Worm (Caenorhabditis elegans) whole organism, L1 larva: ENCODE measurements around the gene T26A5.8.

ENCODE experiments used
- C04F5.9 ChIP-seq: sonication (generic microtip); optimal IDR thresholded peaks from 2 replicates; lab custom pipeline; 2016; ENCODE audit warnings: missing genetic modification characterization, missing compliant biosample characterization
- C16A3.4 ChIP-seq: fragments of 150-350 bp; optimal IDR thresholded peaks from 2 replicates; lab custom pipeline; 2014; ENCODE audit warnings: missing biosample characterization, missing genetic modification characterization
- F16B12.6 ChIP-seq: fragments of 150-350 bp; optimal IDR thresholded peaks from 2 replicates; lab custom pipeline; 2014; ENCODE audit warnings: missing biosample characterization, missing genetic modification characterization
- Y116A8C.19 ChIP-seq: sonication (generic microtip); optimal IDR thresholded peaks from 2 replicates; lab custom pipeline; 2016; ENCODE audit warnings: missing compliant biosample characterization, missing genetic modification characterization, borderline replicate concordance
- alr-1 ChIP-seq: fragments of 200-800 bp; sonication (Bioruptor generic); optimal IDR thresholded peaks from 2 replicates; lab custom pipeline; 2018; ENCODE audit warnings: borderline replicate concordance, mild to moderate bottlenecking, missing genetic modification characterization, missing compliant biosample characterization
- ceh-63 ChIP-seq: fragments of 200-800 bp; sonication (Bioruptor generic); optimal IDR thresholded peaks from 2 replicates; lab custom pipeline; 2018; ENCODE audit warnings: mild to moderate bottlenecking, missing genetic modification characterization, missing compliant biosample characterization
- ceh-82 ChIP-seq, 3 experiments: fragments of 150-350 bp in 1 of 3; sonication (generic microtip) in 2 of 3; optimal IDR thresholded peaks; 2 replicates each; lab custom pipeline; 2014 to 2017; ENCODE audit warnings: missing biosample characterization in 3 of 3, missing genetic modification characterization in 3 of 3
- ceh-90 ChIP-seq: sonication (generic microtip); optimal IDR thresholded peaks from 2 replicates; lab custom pipeline; 2016; ENCODE audit warnings: missing genetic modification characterization, missing compliant biosample characterization
- dpl-1 ChIP-seq, 3 experiments: fragments of 150-350 bp in 2 of 3; sonication (generic microtip) in 1 of 3; optimal IDR thresholded peaks; 2 replicates each; lab custom pipeline; 2014 to 2017; ENCODE audit warnings: missing biosample characterization in 3 of 3, missing genetic modification characterization in 3 of 3, missing genetic modification reagents in 3 of 3
- dsc-1 ChIP-seq: sonication (generic microtip); optimal IDR thresholded peaks from 2 replicates; lab custom pipeline; 2016; ENCODE audit warnings: mild to moderate bottlenecking, missing genetic modification characterization, missing compliant biosample characterization
- egl-13 ChIP-seq: sonication (generic microtip); optimal IDR thresholded peaks from 2 replicates; lab custom pipeline; 2016; ENCODE audit warnings: missing genotype, missing genetic modification reagents, missing genetic modification characterization, missing compliant biosample characterization
- elt-2 ChIP-seq: sonication (generic microtip); optimal IDR thresholded peaks from 2 replicates; lab custom pipeline; 2016; ENCODE audit warnings: missing genetic modification characterization, mild to moderate bottlenecking, inconsistent platforms, missing compliant biosample characterization, missing genetic modification reagents
- elt-3 ChIP-seq, 6 experiments: fragments of 150-350 bp in 1 of 6; sonication (generic microtip); optimal IDR thresholded peaks; 2 replicates each; lab custom pipeline; 2017 to 2018; ENCODE audit warnings: missing biosample characterization in 6 of 6, missing genetic modification characterization in 6 of 6, inconsistent platforms in 1 of 6
- fkh-10 ChIP-seq: sonication (generic microtip); optimal IDR thresholded peaks from 2 replicates; lab custom pipeline; 2017; ENCODE audit warnings: missing biosample characterization, missing genetic modification reagents, missing genetic modification characterization
- fkh-4 ChIP-seq: sonication (generic microtip); optimal IDR thresholded peaks from 2 replicates; lab custom pipeline; 2016; ENCODE audit warnings: missing compliant biosample characterization, missing genetic modification characterization, borderline replicate concordance
- fkh-8 ChIP-seq: sonication (generic microtip); optimal IDR thresholded peaks from 2 replicates; lab custom pipeline; 2016; ENCODE audit warnings: mild to moderate bottlenecking, missing genetic modification characterization, missing compliant biosample characterization
- hpl-2 ChIP-seq: fragments of 150-350 bp; optimal IDR thresholded peaks from 2 replicates; lab custom pipeline; 2014; ENCODE audit warnings: missing biosample characterization, missing genetic modification reagents, missing genetic modification characterization
- isw-1 ChIP-seq: fragments of 200-800 bp; sonication (Bioruptor generic); IDR thresholded peaks from 2 replicates; pipeline ENCODE4 v1.3.6; 2022; ENCODE audit warnings: missing genetic modification characterization, missing compliant biosample characterization
- lin-13 ChIP-seq: fragments of 150-350 bp; optimal IDR thresholded peaks from 2 replicates; lab custom pipeline; 2014; ENCODE audit warnings: missing biosample characterization, missing genetic modification reagents, missing genetic modification characterization
- lin-14 ChIP-seq: fragments of 200-800 bp; sonication (Bioruptor generic); optimal IDR thresholded peaks from 2 replicates; lab custom pipeline; 2018; ENCODE audit warnings: mild to moderate bottlenecking, missing genetic modification characterization, moderate library complexity, missing compliant biosample characterization
- lin-35 ChIP-seq, 2 experiments: fragments of 150-350 bp; optimal IDR thresholded peaks; 2 replicates each; lab custom pipeline; 2014; ENCODE audit warnings: missing biosample characterization in 2 of 2, missing genetic modification characterization in 2 of 2, missing genetic modification reagents in 2 of 2
- lsy-2 ChIP-seq, 2 experiments: fragments of 150-350 bp; optimal IDR thresholded peaks; 2 replicates each; lab custom pipeline; 2014; ENCODE audit warnings: missing biosample characterization in 2 of 2, missing genetic modification characterization in 2 of 2
- mdl-1 ChIP-seq, 2 experiments: fragments of 150-350 bp; optimal IDR thresholded peaks; 2 replicates each; lab custom pipeline; 2014 to 2017; ENCODE audit warnings: missing biosample characterization in 2 of 2, missing genetic modification characterization in 2 of 2, inconsistent platforms in 1 of 2
- mep-1 ChIP-seq: fragments of 150-350 bp; optimal IDR thresholded peaks from 2 replicates; lab custom pipeline; 2014; ENCODE audit warnings: missing biosample characterization, missing genetic modification characterization
- nhr-11 ChIP-seq: fragments of 150-350 bp; optimal IDR thresholded peaks from 2 replicates; lab custom pipeline; 2014; ENCODE audit warnings: missing biosample characterization, missing genetic modification characterization
- nhr-12 ChIP-seq: sonication (generic microtip); optimal IDR thresholded peaks from 2 replicates; lab custom pipeline; 2017; ENCODE audit warnings: missing biosample characterization, missing genetic modification characterization
- nhr-19 ChIP-seq: fragments of 200-800 bp; sonication (Bioruptor generic); conservative IDR thresholded peaks from 2 replicates; pipeline ENCODE4 v1.3.6; 2022; ENCODE audit warnings: missing genetic modification characterization, missing compliant biosample characterization
- nhr-20 ChIP-seq: sonication (generic microtip); optimal IDR thresholded peaks from 2 replicates; lab custom pipeline; 2016; ENCODE audit warnings: mild to moderate bottlenecking, missing genetic modification characterization, missing compliant biosample characterization
- nhr-28 ChIP-seq: fragments of 150-350 bp; optimal IDR thresholded peaks from 2 replicates; lab custom pipeline; 2014; ENCODE audit warnings: missing biosample characterization, missing genetic modification characterization
- nhr-71 ChIP-seq: sonication (generic microtip); optimal IDR thresholded peaks from 2 replicates; lab custom pipeline; 2016; ENCODE audit warnings: mild to moderate bottlenecking, missing genetic modification characterization, moderate library complexity, missing compliant biosample characterization
- nhr-85 ChIP-seq: sonication (generic microtip); peaks from one replicate; lab custom pipeline; 2016; ENCODE audit warnings: missing genetic modification characterization, inconsistent platforms, missing compliant biosample characterization
- pax-3 ChIP-seq: fragments of 200-800 bp; sonication (Bioruptor generic); optimal IDR thresholded peaks from 2 replicates; lab custom pipeline; 2018; ENCODE audit warnings: mild to moderate bottlenecking, missing genetic modification characterization, moderate library complexity, missing compliant biosample characterization
- pqm-1 ChIP-seq: sonication (generic microtip); optimal IDR thresholded peaks from 3 replicates; lab custom pipeline; 2017; ENCODE audit warnings: missing biosample characterization, missing genetic modification characterization
- skn-1 ChIP-seq: fragments of 150-350 bp; optimal IDR thresholded peaks from 2 replicates; lab custom pipeline; 2014; ENCODE audit warnings: missing biosample characterization, missing genetic modification characterization
- snu-23 ChIP-seq: sonication (generic microtip); optimal IDR thresholded peaks from 2 replicates; lab custom pipeline; 2016; ENCODE audit warnings: missing genetic modification characterization, missing compliant biosample characterization
- sup-37 ChIP-seq: fragments of 200-800 bp; sonication (Bioruptor generic); optimal IDR thresholded peaks from 2 replicates; lab custom pipeline; 2018; ENCODE audit warnings: mild to moderate bottlenecking, missing genetic modification characterization, missing compliant biosample characterization
- tlp-1 ChIP-seq: fragments of 150-350 bp; optimal IDR thresholded peaks from 2 replicates; lab custom pipeline; 2014; ENCODE audit warnings: missing biosample characterization, missing genetic modification characterization
- unc-130 ChIP-seq: fragments of 150-350 bp; optimal IDR thresholded peaks from 2 replicates; lab custom pipeline; 2017; ENCODE audit warnings: missing biosample characterization, missing genetic modification characterization, inconsistent platforms
- unc-98 ChIP-seq: fragments of 200-800 bp; sonication (Bioruptor generic); IDR thresholded peaks from 2 replicates; pipeline ENCODE4 v1.3.6; 2022; ENCODE audit warnings: missing genetic modification characterization, missing compliant biosample characterization
- ztf-4 ChIP-seq: fragments of 150-350 bp; optimal IDR thresholded peaks from 2 replicates; lab custom pipeline; 2014; ENCODE audit warnings: missing biosample characterization, missing genetic modification characterization

T26A5.8 gene

DNA sequence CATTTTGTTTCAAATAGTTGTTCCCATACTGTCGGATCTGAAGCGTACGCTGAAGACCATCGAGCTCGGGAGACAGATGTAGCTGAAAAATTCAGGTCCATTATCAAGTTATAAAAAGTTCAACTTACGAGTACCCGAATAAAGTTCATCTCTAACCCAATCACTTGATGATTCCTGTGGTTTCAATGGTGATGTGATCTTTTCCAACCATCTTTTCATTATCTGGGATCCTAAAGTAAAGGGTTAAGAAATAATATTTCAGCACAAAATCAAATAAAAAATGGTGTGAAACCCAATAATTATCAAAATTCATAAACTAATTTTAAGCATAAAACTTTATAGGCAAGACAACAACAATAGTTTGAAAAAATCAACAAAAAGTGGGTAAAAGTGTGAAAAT, 35.5 kb downstream of the T26A5.8 start, which contains the start of gene C05D11.8:
C05D11.8 (minus strand) TSS at position 101 of the 400 bp plus-strand sequence.
- no peak for TF ChIP-seq F16B12.6 (tag; lab: Kevin White, UChicago)
- no peak for TF ChIP-seq lin-35 (GFP tag; optimal IDR thresholded peaks at IDR 0.05; lab: Kevin White, UChicago)
- TF ChIP-seq ceh-63 (GFP tag; lab: Kevin White, UChicago): no peak
- TF ChIP-seq pqm-1 (tag; lab: Kevin White, UChicago): no peak
- no peak for TF ChIP-seq dpl-1 (GFP tag; optimal IDR thresholded peaks at IDR 0.05; lab: Kevin White, UChicago)
- TF ChIP-seq mep-1 (tag; lab: Kevin White, UChicago): no peak
- no peak for TF ChIP-seq snu-23 (GFP tag; lab: Kevin White, UChicago)
- no peak for TF ChIP-seq mdl-1 (tag; optimal IDR thresholded peaks at IDR 0.05; lab: Kevin White, UChicago)
- no peak for TF ChIP-seq nhr-71 (tag; lab: Kevin White, UChicago)
- TF ChIP-seq, all 84 proteins: peak for 0

DNA sequence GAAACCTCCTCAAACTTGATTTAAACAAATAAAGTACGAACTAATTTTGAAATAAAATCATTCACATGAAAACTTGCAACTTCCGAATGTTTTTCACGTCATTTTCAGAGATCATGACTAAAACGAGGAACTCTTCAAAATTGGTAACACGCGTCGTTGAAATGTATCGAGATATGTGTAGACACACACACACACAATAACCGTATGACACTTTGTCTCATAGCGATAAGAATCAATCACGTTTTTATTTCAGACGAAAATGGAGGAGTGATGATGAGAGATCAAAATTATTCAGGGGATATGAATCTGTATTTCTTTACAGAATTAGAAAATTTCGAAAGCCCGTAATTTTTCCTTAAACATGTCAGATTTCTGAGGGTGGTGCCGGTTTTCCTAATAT, 39.9 kb downstream of the T26A5.8 start:
- TF ChIP-seq snu-23 (GFP tag; lab: Kevin White, UChicago) (peak; percentile 28), nhr-11 (tag; lab: Kevin White, UChicago) (no peak), nhr-28 (tag; lab: Kevin White, UChicago) (no peak), ztf-4 (no peak), unc-98 (GFP tag; lab: Robert Waterston, UW) (no peak), ceh-90 (tag; lab: Kevin White, UChicago) (no peak), dsc-1 (tag; lab: Kevin White, UChicago) (no peak), alr-1 (tag; lab: Kevin White, UChicago) (no peak), F16B12.6 (tag; lab: Kevin White, UChicago) (no peak), nhr-85 (tag; lab: Kevin White, UChicago) (peak; percentile 78), isw-1 (no peak), fkh-4 (tag; lab: Kevin White, UChicago) (no peak), Y116A8C.19 (no peak), egl-13 (tag; lab: Kevin White, UChicago) (no peak), unc-130 (tag; lab: Kevin White, UChicago) (no peak), fkh-8 (no peak), nhr-20 (tag; lab: Kevin White, UChicago) (peak; percentile 45), lin-35 (GFP tag; optimal IDR thresholded peaks at IDR 0.05; lab: Kevin White, UChicago) (peak in 1 of 2 experiments; percentile 50), skn-1 (tag; lab: Kevin White, UChicago) (no peak), ceh-82 (tag; optimal IDR thresholded peaks at IDR 0.05; lab: Kevin White, UChicago) (no peak), elt-3 (tag; optimal IDR thresholded peaks at IDR 0.05; lab: Kevin White, UChicago) (no peak), nhr-19 (GFP tag; lab: Robert Waterston, UW) (0 out of 2 replicates have a peak, but pooled peaks have one; percentile 4), elt-2 (tag; lab: Kevin White, UChicago) (peak; percentile 46), lsy-2 (tag; optimal IDR thresholded peaks at IDR 0.05; lab: Kevin White, UChicago) (no peak), lin-14 (GFP tag; lab: Kevin White, UChicago) (peak; percentile 45), pax-3 (tag; lab: Kevin White, UChicago) (no peak), hpl-2 (no peak), nhr-71 (tag; lab: Kevin White, UChicago) (peak; percentile 30), sup-37 (GFP tag; lab: Kevin White, UChicago) (no peak), nhr-12 (tag; lab: Kevin White, UChicago) (no peak), C04F5.9 (tag; lab: Kevin White, UChicago) (no peak), C16A3.4 (tag; lab: Kevin White, UChicago) (no peak), tlp-1 (tag; lab: Kevin White, UChicago) (no peak), lin-13 (no peak), fkh-10 (GFP tag; lab: Kevin White, UChicago) (no peak)
